Worm (Caenorhabditis elegans): ENCODE data around the gene C50D2.2.
"Not testable (repeated sequence)": the region's sequence is repeated elsewhere in the genome, so short reads cannot be mapped to it uniquely, and the experiment has no call there.

The C50D2.2 gene

DNA sequence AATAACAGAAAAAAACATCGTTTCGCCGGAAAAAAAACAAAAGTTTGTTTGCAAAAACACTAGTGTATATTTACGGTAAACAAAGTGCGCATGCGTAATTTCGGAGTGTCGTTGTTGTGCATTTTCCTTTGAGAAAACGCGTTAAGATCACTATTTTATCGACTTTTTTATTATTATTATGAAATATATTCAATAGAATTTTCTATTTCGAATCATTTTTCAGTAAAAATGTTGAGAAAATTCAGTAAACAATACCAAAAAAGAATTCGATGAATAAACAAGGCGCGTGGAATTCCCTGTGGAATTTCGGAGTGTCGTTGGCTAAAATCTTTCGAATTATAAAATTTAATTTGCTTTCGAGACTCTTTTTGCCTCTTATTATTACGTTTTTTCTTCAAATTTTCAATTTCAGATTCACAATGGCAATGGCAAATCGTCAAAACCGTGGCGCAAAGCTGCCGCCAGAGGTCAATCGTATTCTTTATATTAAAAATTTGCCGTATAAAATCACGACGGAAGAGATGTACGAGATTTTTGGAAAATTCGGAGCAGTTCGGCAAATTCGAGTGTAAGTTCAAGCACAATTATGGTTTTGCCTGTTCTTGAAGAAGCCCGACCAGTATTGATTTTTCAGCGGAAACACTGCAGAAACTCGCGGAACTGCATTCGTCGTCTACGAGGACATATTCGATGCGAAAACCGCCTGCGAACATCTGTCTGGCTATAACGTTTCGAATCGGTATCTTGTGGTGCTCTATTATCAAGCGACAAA is 10.8 kb upstream of the C50D2.2 start, which contains the start of the genes luc-7L3 and sftb-6 (continued):
- TF ChIP-seq C34B4.2 (tag; optimal IDR thresholded peaks at IDR 0.05) (no peak), unc-30 (tag; optimal IDR thresholded peaks at IDR 0.05) (no peak), vab-15 (tag; optimal IDR thresholded peaks at IDR 0.05) (no peak), nhr-90 (tag; optimal IDR thresholded peaks at IDR 0.05; ENCODE audit: poor library complexity) (peak; percentile 75), ztf-11 (tag; optimal IDR thresholded peaks at IDR 0.05) (peak in 1 of 2 experiments; percentile 24), jun-1 (tag; optimal IDR thresholded peaks at IDR 0.05) (no peak), tlp-1 (tag; optimal IDR thresholded peaks at IDR 0.05) (no peak), lin-39 (tag; optimal IDR thresholded peaks at IDR 0.05) (peak; percentile 56), rnt-1 (tag; optimal IDR thresholded peaks at IDR 0.05) (peak; percentile 19), efl-3 (GFP tag; optimal IDR thresholded peaks at IDR 0.05) (no peak), isw-1 (GFP tag; IDR thresholded peaks at IDR 0.05) (peak; percentile 79), nhr-47 (tag; optimal IDR thresholded peaks at IDR 0.05) (peak; percentile 89), nhr-77 (tag; optimal IDR thresholded peaks at IDR 0.05) (peak; percentile 24), grh-1 (GFP tag; IDR thresholded peaks at IDR 0.05) (no peak), nhr-11 (tag; optimal IDR thresholded peaks at IDR 0.05) (no peak), zag-1 (tag; optimal IDR thresholded peaks at IDR 0.05) (no peak), aha-1 (tag; optimal IDR thresholded peaks at IDR 0.05) (no peak), nhr-20 (tag; optimal IDR thresholded peaks at IDR 0.05) (peak; percentile 62), nhr-71 (tag; optimal IDR thresholded peaks at IDR 0.05) (peak; percentile 84), elt-2 (tag; optimal IDR thresholded peaks at IDR 0.05) (peak; percentile 9), egl-27 (tag; optimal IDR thresholded peaks at IDR 0.05) (no peak), alr-1 (tag; optimal IDR thresholded peaks at IDR 0.05; ENCODE audit: borderline replicate concordance) (peak; percentile 92), irx-1 (tag; optimal IDR thresholded peaks at IDR 0.05) (peak; percentile 73), ama-1 (optimal IDR thresholded peaks at IDR 0.05) (no peak), elt-3 (tag; optimal IDR thresholded peaks at IDR 0.05) (no peak), lin-13 (GFP tag; optimal IDR thresholded peaks at IDR 0.05) (no peak), unc-98 (GFP tag; IDR thresholded peaks at IDR 0.05) (0 out of 2 replicates have a peak, but pooled peaks have one; percentile 20), blmp-1 (tag; optimal IDR thresholded peaks at IDR 0.05) (peak; percentile 22), unc-62 (GFP tag; optimal IDR thresholded peaks at IDR 0.05) (no peak), lin-14 (GFP tag; optimal IDR thresholded peaks at IDR 0.05) (no peak), ceh-88 (GFP tag; IDR thresholded peaks at IDR 0.05) (peak; percentile 67), ets-5 (GFP tag; IDR thresholded peaks at IDR 0.05) (no peak), pax-3 (tag; optimal IDR thresholded peaks at IDR 0.05) (peak; percentile 46)

ce11 chrII:98894-99293 is 10.1 kb upstream of the C50D2.2 start, which contains the start of gene C50D2.10:
TSS of gene C50D2.10 (plus strand) at chrII:99138.
- TF ChIP-seq xbp-1 (tag; optimal IDR thresholded peaks at IDR 0.05); fkh-10 (GFP tag; optimal IDR thresholded peaks at IDR 0.05); nhr-71 (tag; optimal IDR thresholded peaks at IDR 0.05): not testable (repeated sequence)

DNA sequence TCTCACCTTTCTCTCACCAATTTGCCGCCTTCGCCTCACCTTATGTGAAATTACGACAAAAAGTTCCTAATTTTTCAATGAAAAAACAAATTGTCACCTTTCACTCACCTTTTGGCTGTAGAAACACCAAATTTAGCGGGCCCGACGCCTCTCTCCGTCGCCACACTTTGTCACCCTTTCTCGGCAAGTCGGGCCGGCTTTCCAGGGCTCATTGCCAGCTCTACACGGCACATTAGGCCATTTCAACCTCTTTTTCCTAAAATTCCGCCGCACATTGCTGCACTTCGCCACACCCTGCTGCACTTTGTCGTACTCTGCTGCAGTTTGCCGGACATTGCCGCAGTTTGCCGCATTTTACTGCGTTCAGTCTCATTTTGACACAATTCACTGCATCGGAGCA is 7.8 kb upstream of the C50D2.2 start:
- TF ChIP-seq nhr-77 (tag; optimal IDR thresholded peaks at IDR 0.05) (no peak), jun-1 (tag; optimal IDR thresholded peaks at IDR 0.05) (no peak), isw-1 (GFP tag; IDR thresholded peaks at IDR 0.05) (no peak), dpl-1 (GFP tag; optimal IDR thresholded peaks at IDR 0.05) (no peak), efl-3 (GFP tag; optimal IDR thresholded peaks at IDR 0.05) (no peak), nhr-47 (tag; optimal IDR thresholded peaks at IDR 0.05) (no peak), efl-1 (optimal IDR thresholded peaks at IDR 0.05) (no peak), efl-1 (GFP tag; optimal IDR thresholded peaks at IDR 0.05 in 1 of 2) (no peak), nhr-237 (tag; optimal IDR thresholded peaks at IDR 0.05) (no peak), xbp-1 (tag; optimal IDR thresholded peaks at IDR 0.05) (no peak), ceh-8 (GFP tag; optimal IDR thresholded peaks at IDR 0.05) (no peak), nhr-85 (tag) (no peak), nhr-11 (tag; optimal IDR thresholded peaks at IDR 0.05) (no peak)

Measured in whole organism, L1 larva.